Worm (Caenorhabditis elegans) whole organism, young adult: ENCODE measurements around the gene R07E5.15.

Experiments used
- ceh-100 ChIP-seq: fragments of 200-800 bp; sonication (Bioruptor generic); IDR thresholded peaks from 2 replicates; pipeline ENCODE4 v1.3.6; 2022; ENCODE audit warnings: missing genetic modification reagents, missing genetic modification characterization, missing compliant biosample characterization
- chd-7 ChIP-seq: sonication (generic microtip); optimal IDR thresholded peaks from 2 replicates; lab custom pipeline; 2016; ENCODE audit warnings: mild to moderate bottlenecking, missing genetic modification characterization, moderate library complexity, missing compliant biosample characterization
- gei-17 ChIP-seq: fragments of 200-800 bp; sonication (Bioruptor generic); optimal IDR thresholded peaks from 2 replicates; lab custom pipeline; 2018; ENCODE audit warnings: mild to moderate bottlenecking, missing genetic modification characterization, missing compliant biosample characterization
- madf-10 ChIP-seq: sonication (generic microtip); optimal IDR thresholded peaks from 2 replicates; lab custom pipeline; 2016; ENCODE audit warnings: mild to moderate bottlenecking, missing genetic modification characterization, missing compliant biosample characterization

- TF ChIP-seq madf-10 (tag; lab: Kevin White, UChicago) (no peak), gei-17 (GFP tag; lab: Kevin White, UChicago) (no peak), chd-7 (tag; lab: Kevin White, UChicago) (no peak), ceh-100 (GFP tag; lab: Robert Waterston, UW) (peak; percentile 51)
Observed at ce11 chrIII:4449893-4450579, 48.8 kb downstream of the R07E5.15 start, which contains the start of gene ceh-43.
